Worm (Caenorhabditis elegans) whole organism, L1 larva: Measurements from ENCODE around the gene nfm-1.

Experiments
- elt-2 ChIP-seq: sonication (generic microtip); optimal IDR thresholded peaks from 2 replicates; lab custom pipeline; 2016; ENCODE audit warnings: missing genetic modification characterization, mild to moderate bottlenecking, inconsistent platforms, missing compliant biosample characterization, missing genetic modification reagents
- elt-3 ChIP-seq, 6 experiments: fragments of 150-350 bp in 1 of 6; sonication (generic microtip); optimal IDR thresholded peaks; 2 replicates each; lab custom pipeline; 2017 to 2018; ENCODE audit warnings: missing biosample characterization in 6 of 6, missing genetic modification characterization in 6 of 6, inconsistent platforms in 1 of 6
- lsy-2 ChIP-seq, 2 experiments: fragments of 150-350 bp; optimal IDR thresholded peaks; 2 replicates each; lab custom pipeline; 2014; ENCODE audit warnings: missing biosample characterization in 2 of 2, missing genetic modification characterization in 2 of 2
- zag-1 ChIP-seq: fragments of 150-350 bp; optimal IDR thresholded peaks from 2 replicates; lab custom pipeline; 2014; ENCODE audit warnings: missing biosample characterization, missing genetic modification characterization

DNA sequence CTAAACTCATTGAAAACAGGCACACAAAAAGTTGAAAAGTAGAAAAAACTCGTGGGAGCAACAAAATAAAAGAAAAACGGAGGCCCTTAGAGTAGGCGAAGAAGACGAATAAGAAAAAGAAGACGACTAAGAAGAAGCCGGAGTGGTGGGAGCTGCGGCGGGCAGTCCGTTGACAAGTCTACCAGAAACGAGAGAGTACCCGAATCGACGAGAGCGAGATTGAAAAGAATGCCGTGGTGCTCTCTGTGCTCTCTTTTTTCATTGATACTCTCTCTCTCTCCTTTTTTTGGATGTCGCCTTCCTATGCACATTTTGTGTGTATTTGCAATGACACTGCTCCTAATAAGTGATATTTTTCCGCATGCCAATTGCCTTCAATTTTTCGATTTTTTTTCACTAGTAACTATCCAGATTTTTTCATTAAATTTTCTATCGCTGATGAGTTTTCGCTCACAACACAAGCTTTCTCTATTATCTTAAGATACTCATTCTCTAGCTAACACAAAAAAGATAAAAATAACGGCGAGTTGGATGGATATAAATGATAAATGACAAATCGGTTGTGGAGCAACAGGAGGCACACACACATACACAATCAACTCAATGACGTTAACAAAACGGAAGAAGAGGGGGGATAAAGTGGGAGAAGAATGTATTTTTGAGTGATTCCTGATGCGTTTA, 19.2 kb upstream of the nfm-1 start:
- no peak for TF ChIP-seq zag-1 (tag; lab: Kevin White, UChicago)
- TF ChIP-seq elt-3 (tag; optimal IDR thresholded peaks at IDR 0.05; lab: Kevin White, UChicago), result no peak
- no peak for TF ChIP-seq elt-2
- TF ChIP-seq lsy-2 (tag; optimal IDR thresholded peaks at IDR 0.05; lab: Kevin White, UChicago), result peak; percentile 6 to 36
